Worm (Caenorhabditis elegans): ENCODE data around the gene F09B9.4.

ce11 chrX:10133082-10133481 lies 27.3 kb upstream of the F09B9.4 start, which contains the start of gene unc-58:
- TF ChIP-seq alr-1 (tag; optimal IDR thresholded peaks at IDR 0.05) = no peak
- no peak for TF ChIP-seq ceh-16 (tag; optimal IDR thresholded peaks at IDR 0.05)
- no peak for TF ChIP-seq blmp-1 (tag; optimal IDR thresholded peaks at IDR 0.05; ENCODE audit: insufficient read depth)
- no peak for TF ChIP-seq fos-1 (tag; optimal IDR thresholded peaks at IDR 0.05)
- no peak for TF ChIP-seq ztf-11 (tag; optimal IDR thresholded peaks at IDR 0.05)
- TF ChIP-seq skn-1 (tag; optimal IDR thresholded peaks at IDR 0.05) = no peak
- TF ChIP-seq egl-27 (tag; optimal IDR thresholded peaks at IDR 0.05) = no peak
- no peak for TF ChIP-seq nhr-10 (tag; optimal IDR thresholded peaks at IDR 0.05)
- no peak for TF ChIP-seq ztf-4 (tag; optimal IDR thresholded peaks at IDR 0.05)
- no peak for TF ChIP-seq nhr-25 (tag; optimal IDR thresholded peaks at IDR 0.05)

All from whole organism, L2 larva.